Fruit fly (Drosophila melanogaster) whole organism, pupa: ENCODE measurements around the gene fd96Ca.
A peak's percentile ranks its signal among the peaks of the same experiment; 100 is the strongest.

Experiments used
- CG10348 ChIP-seq: fragments of 200-800 bp; sonication (Bioruptor generic); IDR thresholded peaks from 2 replicates; pipeline ENCODE4 v1.3.6; 2022; ENCODE audit warnings: missing biosample characterization, missing genetic modification characterization
- CG12605 ChIP-seq: fragments of 200-800 bp; sonication (Bioruptor generic); IDR thresholded peaks from 2 replicates; pipeline ENCODE4 v1.3.6; 2022; ENCODE audit warnings: missing biosample characterization, missing genetic modification characterization
- CG13204 ChIP-seq: fragments of 200-800 bp; sonication (Bioruptor generic); optimal IDR thresholded peaks from 2 replicates; lab custom pipeline; 2018; ENCODE audit warnings: missing biosample characterization, mild to moderate bottlenecking, missing genetic modification characterization, moderate library complexity
- CG14655 ChIP-seq: fragments of 200-800 bp; sonication (Bioruptor generic); optimal IDR thresholded peaks from 3 replicates; lab custom pipeline; 2017; ENCODE audit warnings: mild to moderate bottlenecking, missing biosample characterization, missing genetic modification reagents, missing genetic modification characterization
- CG15710 ChIP-seq: fragments of 200-800 bp; sonication (Bioruptor generic); optimal IDR thresholded peaks from 2 replicates; lab custom pipeline; 2018; ENCODE audit warnings: missing biosample characterization, mild to moderate bottlenecking, missing genetic modification characterization, moderate library complexity
- CG17806 ChIP-seq: fragments of 200-800 bp; sonication (Bioruptor generic); optimal IDR thresholded peaks from 2 replicates; lab custom pipeline; 2018; ENCODE audit warnings: missing biosample characterization, mild to moderate bottlenecking, missing genetic modification characterization, moderate library complexity
- CG32121 ChIP-seq: fragments of 200-800 bp; sonication (Bioruptor generic); IDR thresholded peaks from 2 replicates; pipeline ENCODE4 v1.3.6; 2022; ENCODE audit warnings: missing biosample characterization, missing genetic modification characterization
- CG34367 ChIP-seq: fragments of 200-800 bp; sonication (Bioruptor generic); optimal IDR thresholded peaks from 2 replicates; lab custom pipeline; 2018; ENCODE audit warnings: missing biosample characterization, mild to moderate bottlenecking, missing genetic modification characterization
- CG4496 ChIP-seq: fragments of 200-800 bp; sonication (Bioruptor generic); IDR thresholded peaks from 3 replicates; pipeline ENCODE4 v1.3.6; 2022; ENCODE audit warnings: missing biosample characterization, missing genetic modification characterization
- CG8159 ChIP-seq: fragments of 200-800 bp; sonication (Bioruptor generic); optimal IDR thresholded peaks from 3 replicates; lab custom pipeline; 2018; ENCODE audit warnings: missing biosample characterization, mild to moderate bottlenecking, missing genetic modification characterization, moderate library complexity
- CG8301 ChIP-seq: fragments of 200-800 bp; sonication (Bioruptor generic); optimal IDR thresholded peaks from 2 replicates; lab custom pipeline; 2018; ENCODE audit warnings: missing biosample characterization, mild to moderate bottlenecking, missing genetic modification characterization
- D1 ChIP-seq: fragments of 200-800 bp; sonication (Bioruptor generic); optimal IDR thresholded peaks from 2 replicates; lab custom pipeline; 2018; ENCODE audit warnings: missing biosample characterization, mild to moderate bottlenecking, missing genetic modification characterization, moderate library complexity
- EcR ChIP-seq: fragments of 200-800 bp; sonication (Bioruptor generic); optimal IDR thresholded peaks from 3 replicates; lab custom pipeline; 2019; ENCODE audit warnings: missing biosample characterization, missing genetic modification characterization, mild to moderate bottlenecking, moderate library complexity, missing genetic modification reagents
- Ets98B ChIP-seq: fragments of 200-800 bp; sonication (Bioruptor generic); IDR thresholded peaks from 2 replicates; pipeline ENCODE4 v1.3.6; 2022; ENCODE audit warnings: missing biosample characterization, missing genetic modification characterization
- Pif1A ChIP-seq: fragments of 200-800 bp; sonication (Bioruptor generic); optimal IDR thresholded peaks from 3 replicates; lab custom pipeline; 2016; ENCODE audit warnings: missing biosample characterization, missing genetic modification characterization
- Pif1B ChIP-seq: fragments of 200-800 bp; sonication (Bioruptor generic); optimal IDR thresholded peaks from 3 replicates; lab custom pipeline; 2016; ENCODE audit warnings: missing biosample characterization, missing genetic modification characterization
- Snoo ChIP-seq: fragments of 200-800 bp; sonication (Bioruptor generic); optimal IDR thresholded peaks from 3 replicates; lab custom pipeline; 2017; ENCODE audit warnings: missing biosample characterization, mild to moderate bottlenecking, missing genetic modification characterization, inconsistent platforms
- fd96Ca ChIP-seq: fragments of 200-800 bp; sonication (Bioruptor generic); IDR thresholded peaks from 3 replicates; pipeline ENCODE4 v1.3.6; 2022; ENCODE audit warnings: missing biosample characterization, missing genetic modification characterization
- gl ChIP-seq: fragments of 200-800 bp; sonication (Bioruptor generic); optimal IDR thresholded peaks from 2 replicates; lab custom pipeline; 2018; ENCODE audit warnings: missing biosample characterization, mild to moderate bottlenecking, missing genetic modification characterization
- rn ChIP-seq: fragments of 200-800 bp; sonication (Bioruptor generic); IDR thresholded peaks from 2 replicates; pipeline ENCODE4 v1.3.6; 2022; ENCODE audit warnings: missing biosample characterization, missing genetic modification characterization

fd96Ca gene

DNA sequence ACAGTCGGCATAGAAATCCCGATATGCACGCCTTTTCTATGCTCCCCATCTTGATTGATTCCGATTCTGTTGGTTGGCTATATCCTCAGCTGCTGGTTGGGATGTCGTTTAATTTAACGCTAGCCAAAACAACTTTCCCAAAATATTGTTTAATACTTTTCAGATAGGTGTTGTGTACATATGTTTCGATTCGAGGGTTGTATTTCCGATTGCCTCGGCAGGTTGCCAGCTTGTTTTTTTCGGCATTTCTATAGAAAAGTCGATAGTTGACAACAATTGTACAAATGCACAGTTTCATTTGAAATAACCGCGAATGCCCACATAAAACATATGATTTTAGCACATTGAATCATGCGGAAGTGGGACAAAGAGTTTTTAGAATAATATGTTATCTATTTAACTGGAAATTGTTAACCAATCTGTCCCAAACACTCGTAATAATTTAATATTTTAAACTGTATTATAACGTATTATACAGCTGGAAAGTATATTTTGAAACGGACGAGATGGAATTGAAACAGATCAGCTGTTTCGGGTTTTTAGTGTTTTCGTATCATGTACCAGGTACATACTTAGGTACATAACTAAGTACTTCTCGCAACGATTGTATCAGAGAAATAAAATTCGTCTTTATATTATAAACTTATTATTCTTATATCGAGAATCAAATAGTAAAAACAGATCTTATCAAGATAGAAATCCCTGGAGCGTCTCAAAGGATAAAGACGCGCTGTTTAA lies 27.9 kb upstream of the fd96Ca start, which contains the start of gene CG31109:
Gene CG31109 (minus strand): TSS at position 203 of the 738 bp plus-strand sequence.
- peak; percentile 36; the same call in 1 of the 2 replicates for TF ChIP-seq Ets98B (GFP tag; lab: Robert Waterston, UW)
- TF ChIP-seq CG15710, result no peak

DNA sequence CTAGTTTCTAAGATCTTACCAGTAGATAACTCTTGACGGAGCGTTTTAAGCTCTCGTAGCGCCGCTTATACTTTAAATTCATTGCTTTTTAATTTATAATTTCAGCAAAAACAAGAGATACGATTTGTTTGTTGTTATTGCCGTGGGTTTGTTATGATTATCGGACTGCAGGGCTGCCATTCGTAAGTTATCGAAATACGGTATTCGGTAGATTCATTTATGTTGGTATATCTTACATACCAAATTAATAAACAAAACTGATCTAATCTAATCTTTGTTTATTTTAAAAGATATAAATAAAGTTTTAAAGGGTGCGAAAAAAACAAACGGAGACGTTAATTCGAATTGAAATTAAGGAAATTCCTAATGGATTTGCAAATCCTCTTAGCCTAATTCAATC lies 26.5 kb upstream of the fd96Ca start, which contains the start of the genes CG31111 and stac:
Gene CG31111 (minus strand): TSS at position 162 of the 400 bp plus-strand sequence.
Gene stac (plus strand): TSS at position 271 of the 400 bp plus-strand sequence.
- TF ChIP-seq gl (no peak), D1 (tag; lab: Kevin White, UChicago) (no peak), CG4496 (GFP tag; lab: Robert Waterston, UW) (no peak), EcR (GFP tag; lab: Kevin White, UChicago) (no peak), CG14655 (no peak), CG32121 (no peak), rn (GFP tag; lab: Robert Waterston, UW) (no peak), CG12605 (GFP tag; lab: Robert Waterston, UW) (no peak), CG8159 (tag; lab: Kevin White, UChicago) (no peak), CG13204 (GFP tag; lab: Kevin White, UChicago) (no peak), Pif1B (GFP tag; lab: Kevin White, UChicago) (no peak), Pif1A (GFP tag; lab: Kevin White, UChicago) (no peak), CG34367 (tag; lab: Kevin White, UChicago) (no peak), CG15710 (no peak), Snoo (tag; lab: Kevin White, UChicago) (no peak), Ets98B (GFP tag; lab: Robert Waterston, UW) (no peak), CG17806 (tag; lab: Kevin White, UChicago) (no peak), CG10348 (GFP tag; lab: Robert Waterston, UW) (no peak)

DNA sequence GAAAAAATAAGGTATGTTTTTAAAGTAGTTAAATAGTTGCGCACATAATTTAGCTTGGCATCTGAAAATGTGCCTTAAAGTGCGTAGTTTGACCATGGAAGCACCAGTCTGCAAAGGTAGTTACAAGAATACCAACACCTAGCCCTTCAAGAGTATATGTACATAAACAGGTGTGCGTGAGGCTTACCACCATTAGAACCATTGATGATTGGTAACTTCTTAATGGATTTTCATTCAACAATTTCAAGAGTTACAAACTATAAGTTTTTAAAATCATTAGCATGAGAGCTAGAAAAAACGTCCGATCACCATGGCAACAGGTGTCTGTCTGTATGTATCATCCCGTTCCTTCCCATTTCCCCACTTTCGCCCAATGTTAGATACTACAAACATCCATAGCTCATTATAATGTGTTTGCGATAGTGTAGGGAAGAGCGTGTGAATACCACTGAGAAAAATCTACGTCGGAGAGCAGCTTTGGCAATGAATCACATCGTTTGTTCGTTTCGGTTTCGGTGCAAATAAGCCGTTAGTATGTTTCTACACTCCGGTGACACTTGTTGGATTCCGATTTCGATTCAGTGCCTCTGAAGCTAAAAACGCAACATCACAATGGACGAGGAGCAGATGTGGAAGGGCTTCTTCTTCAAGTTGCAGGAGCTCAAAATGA lies 25.9 kb upstream of the fd96Ca start:
- TF ChIP-seq CG32121, result no peak
- no peak for TF ChIP-seq CG13204 (GFP tag; lab: Kevin White, UChicago)
- no peak for TF ChIP-seq CG17806 (tag; lab: Kevin White, UChicago)
- TF ChIP-seq rn (GFP tag; lab: Robert Waterston, UW), result no peak
- TF ChIP-seq CG8301 (tag; lab: Kevin White, UChicago), result no peak

DNA sequence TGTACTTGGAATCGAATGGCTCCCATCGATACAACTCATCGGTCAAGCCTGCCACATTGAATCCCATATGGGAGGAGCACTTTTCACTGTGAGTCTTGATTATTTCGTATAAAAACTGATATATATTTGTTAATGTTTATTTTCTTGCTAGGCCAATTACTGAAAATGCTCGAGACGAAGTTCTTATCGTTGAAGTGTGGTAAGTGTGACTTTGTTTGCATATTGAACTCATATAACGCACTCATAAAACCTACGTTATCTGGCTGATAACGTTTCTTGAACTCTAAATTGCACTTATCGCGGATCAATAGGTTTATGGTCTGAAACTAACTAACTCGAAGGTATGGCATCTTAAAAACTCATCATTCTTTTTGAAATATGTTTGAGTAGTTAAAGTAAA lies 22.0 kb upstream of the fd96Ca start:
- TF ChIP-seq Pif1A (GFP tag; lab: Kevin White, UChicago) (no peak), CG8301 (tag; lab: Kevin White, UChicago) (no peak), CG14655 (no peak), CG8159 (tag; lab: Kevin White, UChicago) (no peak), CG13204 (GFP tag; lab: Kevin White, UChicago) (no peak), Ets98B (GFP tag; lab: Robert Waterston, UW) (no peak), D1 (tag; lab: Kevin White, UChicago) (no peak), Snoo (tag; lab: Kevin White, UChicago) (no peak), gl (no peak), CG15710 (no peak), CG32121 (no peak), CG17806 (tag; lab: Kevin White, UChicago) (no peak), CG34367 (tag; lab: Kevin White, UChicago) (no peak), fd96Ca (GFP tag; lab: Robert Waterston, UW) (no peak), EcR (GFP tag; lab: Kevin White, UChicago) (no peak)
- TF ChIP-seq, all 21 proteins: peak for 0

DNA sequence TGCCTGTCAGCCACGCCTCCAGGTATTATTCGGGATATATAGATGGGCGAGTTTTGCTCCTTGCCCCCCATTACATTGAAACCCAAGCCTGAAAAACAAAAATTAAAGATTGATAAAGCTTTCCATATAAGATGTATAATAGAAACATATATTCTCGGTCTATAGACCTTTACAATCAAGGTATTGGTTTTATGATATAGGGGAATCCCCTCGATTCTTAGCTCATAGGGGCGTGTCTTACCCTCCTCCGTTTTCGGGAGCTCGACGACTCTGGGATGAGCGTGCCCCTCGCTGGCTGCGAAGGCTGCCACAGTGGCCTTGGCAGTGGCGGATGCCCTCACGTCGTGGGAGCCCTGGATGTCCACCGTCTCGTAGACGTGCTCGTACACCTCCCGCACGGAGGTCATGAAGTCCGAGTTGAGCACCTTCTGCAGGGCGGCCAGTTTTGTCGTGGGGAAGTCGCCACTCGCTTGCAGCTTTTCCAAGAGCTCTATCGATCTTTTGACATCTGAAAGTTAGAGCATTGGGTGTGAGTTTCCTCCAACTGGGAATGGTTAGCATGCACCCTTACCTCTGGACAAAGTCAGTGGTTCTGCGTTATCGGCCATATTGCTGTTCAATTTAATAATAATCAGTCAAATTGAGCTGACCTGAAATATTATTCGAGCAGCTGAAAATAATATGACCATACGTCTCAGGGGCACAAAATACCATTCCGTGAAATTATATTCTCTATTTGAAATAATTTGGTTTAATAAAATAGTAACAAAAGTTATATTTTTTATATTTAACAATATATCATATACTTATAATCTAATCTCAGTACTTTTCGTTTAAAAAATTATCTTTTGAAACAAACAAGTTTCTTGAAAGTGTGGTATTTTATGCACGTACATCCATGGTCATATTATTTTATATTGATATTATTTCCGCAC lies 17.3 kb upstream of the fd96Ca start, which contains the start of the genes veli and PQBP1:
Gene veli (minus strand): TSS at position 685 of the 935 bp plus-strand sequence.
Gene PQBP1 (plus strand): TSS at position 885 of the 935 bp plus-strand sequence.
- TF ChIP-seq Snoo (tag; lab: Kevin White, UChicago), result no peak

DNA sequence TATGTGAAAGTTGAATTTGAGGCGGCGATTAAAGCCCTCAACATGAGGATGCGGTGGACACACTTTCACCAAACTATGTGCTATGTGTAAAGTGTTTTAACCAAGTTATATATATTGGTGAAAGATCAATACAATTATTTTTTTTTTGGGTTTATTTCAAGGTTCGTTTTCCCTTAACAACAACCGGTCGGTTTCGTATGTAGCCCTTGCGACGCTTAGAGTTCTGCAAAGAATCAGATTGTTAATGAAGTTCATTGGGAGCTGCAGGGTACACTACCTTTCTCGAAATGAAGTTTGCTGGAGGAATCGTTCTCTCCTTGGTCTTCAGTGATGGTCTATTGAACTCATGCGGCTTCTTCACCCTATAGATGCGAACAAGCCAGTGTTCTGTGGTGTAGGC lies 15.6 kb upstream of the fd96Ca start:
- TF ChIP-seq Pif1A (GFP tag; lab: Kevin White, UChicago), result no peak
- TF ChIP-seq fd96Ca (GFP tag; lab: Robert Waterston, UW), result no peak
- no peak for TF ChIP-seq CG17806 (tag; lab: Kevin White, UChicago)
- no peak for TF ChIP-seq CG32121
- no peak for TF ChIP-seq gl
